Worm (Caenorhabditis elegans) whole organism, young adult: Measurements from ENCODE around the gene irld-3.

Experiments
- B0019.2 ChIP-seq: fragments of 200-800 bp; sonication (Bioruptor generic); conservative IDR thresholded peaks from 2 replicates; pipeline ENCODE4 v1.3.6; 2022; ENCODE audit warnings: missing genetic modification reagents, missing genetic modification characterization, missing compliant biosample characterization
- B0035.1 ChIP-seq: sonication (generic microtip); optimal IDR thresholded peaks from 2 replicates; lab custom pipeline; 2016; ENCODE audit warnings: missing genetic modification characterization, mild to moderate bottlenecking, missing compliant biosample characterization, missing genotype, missing genetic modification reagents
- F22D6.2 ChIP-seq: sonication (generic microtip); optimal IDR thresholded peaks from 2 replicates; lab custom pipeline; 2016; ENCODE audit warnings: mild to moderate bottlenecking, missing genetic modification characterization, missing compliant biosample characterization
- F33H1.4 ChIP-seq: fragments of 200-800 bp; sonication (Bioruptor generic); IDR thresholded peaks from 2 replicates; pipeline ENCODE4 v1.3.6; 2022; ENCODE audit warnings: missing genetic modification reagents, missing genetic modification characterization, missing compliant biosample characterization
- F57A8.1 ChIP-seq: fragments of 200-800 bp; sonication (Bioruptor generic); optimal IDR thresholded peaks from 2 replicates; lab custom pipeline; 2018; ENCODE audit warnings: mild to moderate bottlenecking, missing genetic modification characterization, moderate library complexity, missing compliant biosample characterization
- T07F8.4 ChIP-seq: sonication (generic microtip); optimal IDR thresholded peaks from 2 replicates; lab custom pipeline; 2016; ENCODE audit warnings: mild to moderate bottlenecking, missing genetic modification characterization, moderate library complexity, missing compliant biosample characterization
- Y67H2A.10 ChIP-seq: fragments of 200-800 bp; sonication (Bioruptor generic); conservative IDR thresholded peaks from 2 replicates; pipeline ENCODE4 v1.3.6; 2022; ENCODE audit warnings: missing genetic modification reagents, missing genetic modification characterization, missing compliant biosample characterization
- akir-1 ChIP-seq: fragments of 200-800 bp; sonication (Bioruptor generic); optimal IDR thresholded peaks from 2 replicates; lab custom pipeline; 2018; ENCODE audit warnings: mild to moderate bottlenecking, missing genetic modification characterization, moderate library complexity, missing compliant biosample characterization
- aptf-3 ChIP-seq: fragments of 200-800 bp; sonication (Bioruptor generic); IDR thresholded peaks from 2 replicates; pipeline ENCODE4 v1.3.6; 2022; ENCODE audit warnings: missing genetic modification characterization, missing compliant biosample characterization
- athp-1 ChIP-seq: sonication (generic microtip); optimal IDR thresholded peaks from 2 replicates; lab custom pipeline; 2017; ENCODE audit warnings: mild to moderate bottlenecking, missing genetic modification characterization, missing compliant biosample characterization
- attf-3 ChIP-seq: fragments of 200-800 bp; sonication (Bioruptor generic); conservative IDR thresholded peaks from 2 replicates; pipeline ENCODE4 v1.3.6; 2022; ENCODE audit warnings: missing genetic modification reagents, missing genetic modification characterization, missing compliant biosample characterization
- attf-6 ChIP-seq: fragments of 200-800 bp; sonication (Bioruptor generic); IDR thresholded peaks from 2 replicates; pipeline ENCODE4 v1.3.6; 2022; ENCODE audit warnings: missing genetic modification reagents, missing genetic modification characterization, missing compliant biosample characterization
- cebp-2 ChIP-seq: fragments of 200-800 bp; sonication (Bioruptor generic); IDR thresholded peaks from 2 replicates; pipeline ENCODE4 v1.3.6; 2022; ENCODE audit warnings: missing genetic modification characterization, missing compliant biosample characterization
- ceh-27 ChIP-seq: fragments of 200-800 bp; sonication (Bioruptor generic); optimal IDR thresholded peaks from 2 replicates; lab custom pipeline; 2018; ENCODE audit warnings: mild to moderate bottlenecking, missing genetic modification characterization, moderate library complexity, missing compliant biosample characterization
- die-1 ChIP-seq: sonication (generic microtip); optimal IDR thresholded peaks from 2 replicates; lab custom pipeline; 2016; ENCODE audit warnings: missing genotype, mild to moderate bottlenecking, missing genetic modification characterization, missing compliant biosample characterization
- dox-1 ChIP-seq: fragments of 200-800 bp; sonication (Bioruptor generic); IDR thresholded peaks from 2 replicates; pipeline ENCODE4 v1.3.6; 2022; ENCODE audit warnings: missing genetic modification reagents, missing genetic modification characterization, missing compliant biosample characterization
- dpl-1 ChIP-seq: fragments of 150-350 bp; optimal IDR thresholded peaks from 2 replicates; lab custom pipeline; 2014; ENCODE audit warnings: missing biosample characterization, missing genetic modification reagents, missing genetic modification characterization
- egl-18 ChIP-seq: fragments of 200-800 bp; sonication (Bioruptor generic); IDR thresholded peaks from 2 replicates; pipeline ENCODE4 v1.3.6; 2022; ENCODE audit warnings: missing genetic modification reagents, missing genetic modification characterization, missing compliant biosample characterization
- ets-4 ChIP-seq: fragments of 200-800 bp; sonication (Bioruptor generic); optimal IDR thresholded peaks from 2 replicates; lab custom pipeline; 2018; ENCODE audit warnings: mild to moderate bottlenecking, missing genetic modification characterization, missing compliant biosample characterization
- gei-17 ChIP-seq: fragments of 200-800 bp; sonication (Bioruptor generic); optimal IDR thresholded peaks from 2 replicates; lab custom pipeline; 2018; ENCODE audit warnings: mild to moderate bottlenecking, missing genetic modification characterization, missing compliant biosample characterization
- hlh-12 ChIP-seq: sonication (generic microtip); optimal IDR thresholded peaks from 2 replicates; lab custom pipeline; 2016; ENCODE audit warnings: missing genetic modification characterization, missing compliant biosample characterization
- let-607 ChIP-seq, 2 experiments: fragments of 200-800 bp in 1 of 2; sonication (Bioruptor generic) in 1 of 2; sonication (generic microtip) in 1 of 2; optimal IDR thresholded peaks; 2 replicates each; lab custom pipeline; 2016 to 2018; ENCODE audit warnings: mild to moderate bottlenecking in 2 of 2, missing compliant biosample characterization in 2 of 2, missing genetic modification characterization in 2 of 2, moderate library complexity in 2 of 2, missing genotype in 1 of 2
- lin-40 ChIP-seq: sonication (generic microtip); optimal IDR thresholded peaks from 2 replicates; lab custom pipeline; 2016; ENCODE audit warnings: missing genetic modification characterization, mild to moderate bottlenecking, missing compliant biosample characterization, missing genotype, missing genetic modification reagents
- madf-3 ChIP-seq: fragments of 200-800 bp; sonication (Bioruptor generic); IDR thresholded peaks from 2 replicates; pipeline ENCODE4 v1.3.6; 2022; ENCODE audit warnings: missing genetic modification reagents, missing genetic modification characterization, missing compliant biosample characterization
- madf-6 ChIP-seq: fragments of 200-800 bp; sonication (Bioruptor generic); IDR thresholded peaks from 2 replicates; pipeline ENCODE4 v1.3.6; 2022; ENCODE audit warnings: missing genetic modification reagents, missing genetic modification characterization, missing compliant biosample characterization
- madf-8 ChIP-seq: fragments of 200-800 bp; sonication (Bioruptor generic); conservative IDR thresholded peaks from 2 replicates; pipeline ENCODE4 v1.3.6; 2022; ENCODE audit warnings: missing genetic modification reagents, missing genetic modification characterization, missing compliant biosample characterization
- mes-4 ChIP-seq: sonication (generic microtip); optimal IDR thresholded peaks from 2 replicates; lab custom pipeline; 2016; ENCODE audit warnings: missing genotype, missing genetic modification characterization, missing compliant biosample characterization
- mxl-1 ChIP-seq: sonication (generic microtip); optimal IDR thresholded peaks from 2 replicates; lab custom pipeline; 2016; ENCODE audit warnings: missing genetic modification characterization, missing compliant biosample characterization
- nfya-2 ChIP-seq: fragments of 200-800 bp; sonication (Bioruptor generic); IDR thresholded peaks from 2 replicates; pipeline ENCODE4 v1.3.6; 2022; ENCODE audit warnings: missing genetic modification reagents, missing genetic modification characterization, missing compliant biosample characterization
- nhr-120 ChIP-seq: fragments of 200-800 bp; sonication (Bioruptor generic); IDR thresholded peaks from 2 replicates; pipeline ENCODE4 v1.3.6; 2022; ENCODE audit warnings: missing genetic modification characterization, missing compliant biosample characterization
- nhr-179 ChIP-seq: sonication (generic microtip); optimal IDR thresholded peaks from 2 replicates; lab custom pipeline; 2016; ENCODE audit warnings: mild to moderate bottlenecking, missing genetic modification characterization, missing compliant biosample characterization
- nhr-80 ChIP-seq: sonication (generic microtip); optimal IDR thresholded peaks from 2 replicates; lab custom pipeline; 2016; ENCODE audit warnings: missing genetic modification characterization, missing compliant biosample characterization
- pha-4 ChIP-seq: fragments of 150-350 bp; sonication (generic microtip); optimal IDR thresholded peaks from 2 replicates; lab custom pipeline; 2014; ENCODE audit warnings: missing biosample characterization, missing genetic modification reagents, missing genetic modification characterization
- rec-8 ChIP-seq, 2 experiments: sonication (generic microtip); optimal IDR thresholded peaks; 2 replicates each; lab custom pipeline; 2016; ENCODE audit warnings: mild to moderate bottlenecking in 2 of 2, missing genetic modification characterization in 2 of 2, missing genetic modification reagents in 2 of 2, missing genotype in 2 of 2, missing biosample characterization in 1 of 2, missing compliant biosample characterization in 1 of 2, moderate library complexity in 1 of 2
- rpc-1 ChIP-seq, 2 experiments: fragments of 150-350 bp in 1 of 2; sonication (generic microtip) in 1 of 2; optimal IDR thresholded peaks; 2 replicates each; lab custom pipeline; 2014 to 2018; ENCODE audit warnings: missing biosample characterization in 1 of 2, missing genetic modification characterization in 1 of 2, missing genetic modification reagents in 1 of 2, missing genotype in 1 of 2
- sdz-38 ChIP-seq: sonication (generic microtip); optimal IDR thresholded peaks from 2 replicates; lab custom pipeline; 2016; ENCODE audit warnings: missing genotype, missing genetic modification characterization, missing compliant biosample characterization
- snpc-3.4 ChIP-seq: sonication (generic microtip); optimal IDR thresholded peaks from 2 replicates; lab custom pipeline; 2017; ENCODE audit warnings: missing genetic modification characterization, mild to moderate bottlenecking, missing compliant biosample characterization, antibody characterized with exemption, moderate library complexity, missing genotype, missing genetic modification reagents
- sptf-2 ChIP-seq: fragments of 200-800 bp; sonication (Bioruptor generic); optimal IDR thresholded peaks from 2 replicates; lab custom pipeline; 2018; ENCODE audit warnings: mild to moderate bottlenecking, missing genetic modification characterization, missing compliant biosample characterization
- tlf-1 ChIP-seq: fragments of 200-800 bp; sonication (Bioruptor generic); optimal IDR thresholded peaks from 2 replicates; lab custom pipeline; 2018; ENCODE audit warnings: mild to moderate bottlenecking, missing genetic modification characterization, missing compliant biosample characterization
- xnd-1 ChIP-seq: sonication (generic microtip); optimal IDR thresholded peaks from 2 replicates; lab custom pipeline; 2016; ENCODE audit warnings: missing genotype, missing genetic modification reagents, missing genetic modification characterization, missing compliant biosample characterization
- zfh-2 ChIP-seq: fragments of 200-800 bp; sonication (Bioruptor generic); conservative IDR thresholded peaks from 2 replicates; pipeline ENCODE4 v1.3.6; 2022; ENCODE audit warnings: missing genetic modification reagents, missing genetic modification characterization, missing compliant biosample characterization
- zim-3 ChIP-seq: sonication (generic microtip); optimal IDR thresholded peaks from 2 replicates; lab custom pipeline; 2017; ENCODE audit warnings: mild to moderate bottlenecking, missing genetic modification characterization, moderate library complexity, missing compliant biosample characterization
- ztf-18 ChIP-seq: sonication (generic microtip); optimal IDR thresholded peaks from 2 replicates; lab custom pipeline; 2016; ENCODE audit warnings: missing genotype, mild to moderate bottlenecking, missing genetic modification characterization, missing compliant biosample characterization
- ztf-22 ChIP-seq: fragments of 200-800 bp; sonication (Bioruptor generic); optimal IDR thresholded peaks from 2 replicates; lab custom pipeline; 2018; ENCODE audit warnings: mild to moderate bottlenecking, missing genetic modification characterization, moderate library complexity, missing compliant biosample characterization
- ztf-25 ChIP-seq: fragments of 200-800 bp; sonication (Bioruptor generic); IDR thresholded peaks from 2 replicates; pipeline ENCODE4 v1.3.6; 2022; ENCODE audit warnings: missing genetic modification reagents, missing genetic modification characterization, missing compliant biosample characterization
- ztf-26 ChIP-seq: sonication (generic microtip); optimal IDR thresholded peaks from 2 replicates; lab custom pipeline; 2017; ENCODE audit warnings: missing genetic modification characterization, missing compliant biosample characterization
- ztf-28 ChIP-seq: fragments of 200-800 bp; sonication (Bioruptor generic); IDR thresholded peaks from 2 replicates; pipeline ENCODE4 v1.3.6; 2022; ENCODE audit warnings: missing genetic modification reagents, missing genetic modification characterization, missing compliant biosample characterization

The irld-3 gene

ce11 chrV:3165438-3165837 lies 27.1 kb upstream of the irld-3 start, which contains the start of gene C36C5.14:
C36C5.14 (minus strand) TSS chrV:3165538.
- TF ChIP-seq gei-17 (GFP tag; lab: Kevin White, UChicago) (no peak), F57A8.1 (GFP tag; lab: Kevin White, UChicago) (no peak), zfh-2 (no peak), nhr-179 (no peak), xnd-1 (tag; lab: Kevin White, UChicago) (no peak)
- TF ChIP-seq, all 124 proteins: peak for 0

DNA sequence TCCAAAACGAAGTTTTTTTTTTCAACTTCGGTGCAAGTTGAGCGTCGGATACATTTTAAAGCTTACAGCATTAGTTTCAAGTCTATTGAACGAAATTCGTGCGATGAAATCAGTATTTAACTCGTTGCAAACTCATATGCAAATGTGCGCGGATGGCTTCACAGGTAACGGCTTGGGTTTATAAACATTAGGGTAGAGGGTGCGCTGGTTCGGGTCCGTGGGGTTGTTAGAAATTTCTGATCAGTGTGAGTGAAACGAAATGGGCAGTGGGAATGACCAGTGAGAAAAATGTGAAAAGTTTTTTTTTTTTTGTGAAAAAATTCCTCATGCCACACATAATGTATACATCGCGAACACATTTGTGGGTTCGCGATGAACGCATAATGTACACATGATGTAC lies 24.8 kb upstream of the irld-3 start:
- TF ChIP-seq lin-40 (tag; lab: Kevin White, UChicago) (no peak), snpc-3.4 (tag; lab: Kevin White, UChicago) (peak; percentile 1), tlf-1 (GFP tag; lab: Kevin White, UChicago) (no peak), mxl-1 (tag; lab: Kevin White, UChicago) (peak; percentile 47), attf-6 (GFP tag; lab: Robert Waterston, UW) (no peak), pha-4 (tag; lab: Kevin White, UChicago) (no peak), Y67H2A.10 (GFP tag; lab: Robert Waterston, UW) (no peak), zim-3 (tag; lab: Kevin White, UChicago) (peak; percentile 22), attf-3 (GFP tag; lab: Robert Waterston, UW) (no peak), dox-1 (GFP tag; lab: Robert Waterston, UW) (peak; percentile 59; the same call in 1 of the 2 replicates), F22D6.2 (tag; lab: Kevin White, UChicago) (no peak), B0035.1 (tag; lab: Kevin White, UChicago) (no peak), rec-8 (tag; optimal IDR thresholded peaks at IDR 0.05; lab: Kevin White, UChicago) (peak in 1 of 2 experiments; percentile 64), sptf-2 (no peak), ztf-28 (0 out of 2 replicates have a peak, but pooled peaks have one; percentile 35), aptf-3 (GFP tag; lab: Robert Waterston, UW) (peak; percentile 74; the same call in 1 of the 2 replicates), nhr-80 (tag; lab: Kevin White, UChicago) (no peak), dpl-1 (peak; percentile 9), madf-6 (peak; percentile 56; the same call in 1 of the 2 replicates), mes-4 (tag; lab: Kevin White, UChicago) (peak; percentile 28), nfya-2 (no peak), ceh-27 (no peak), gei-17 (GFP tag; lab: Kevin White, UChicago) (no peak), ztf-26 (no peak), ets-4 (no peak), let-607 (tag; optimal IDR thresholded peaks at IDR 0.05; lab: Kevin White, UChicago) (no peak), ztf-22 (no peak), athp-1 (tag; lab: Kevin White, UChicago) (peak; percentile 48), hlh-12 (no peak), ztf-18 (peak; percentile 30), ztf-25 (no peak), nhr-120 (no peak), akir-1 (GFP tag; lab: Kevin White, UChicago) (no peak), F33H1.4 (peak; percentile 27; the same call in 1 of the 2 replicates), T07F8.4 (tag; lab: Kevin White, UChicago) (peak; percentile 47), cebp-2 (no peak), die-1 (tag; lab: Kevin White, UChicago) (peak; percentile 73), sdz-38 (tag; lab: Kevin White, UChicago) (no peak), B0019.2 (GFP tag; lab: Robert Waterston, UW) (no peak), egl-18 (GFP tag; lab: Robert Waterston, UW) (no peak), rpc-1 (optimal IDR thresholded peaks at IDR 0.05; lab: Kevin White, UChicago) (peak; percentile 71), rpc-1 (tag; optimal IDR thresholded peaks at IDR 0.05; lab: Kevin White, UChicago) (peak; percentile 95), madf-8 (GFP tag; lab: Robert Waterston, UW) (peak; percentile 27; the same call in 1 of the 2 replicates), madf-3 (GFP tag; lab: Robert Waterston, UW) (no peak)
